Worm (Caenorhabditis elegans) whole organism, young adult: ENCODE data around the gene fbxa-157.

ENCODE experiments used
- B0019.2 ChIP-seq: fragments of 200-800 bp; sonication (Bioruptor generic); conservative IDR thresholded peaks from 2 replicates; pipeline ENCODE4 v1.3.6; 2022; ENCODE audit warnings: missing genetic modification reagents, missing genetic modification characterization, missing compliant biosample characterization
- B0261.1 ChIP-seq: sonication (generic microtip); optimal IDR thresholded peaks from 2 replicates; lab custom pipeline; 2016; ENCODE audit warnings: mild to moderate bottlenecking, missing genetic modification characterization, moderate library complexity, missing compliant biosample characterization
- D2030.7 ChIP-seq: fragments of 200-800 bp; sonication (Bioruptor generic); IDR thresholded peaks from 2 replicates; pipeline ENCODE4 v1.3.6; 2022; ENCODE audit warnings: missing genetic modification reagents, missing genetic modification characterization, missing compliant biosample characterization
- F10E7.11 ChIP-seq: sonication (generic microtip); optimal IDR thresholded peaks from 2 replicates; lab custom pipeline; 2017; ENCODE audit warnings: mild to moderate bottlenecking, missing genetic modification characterization, moderate library complexity, missing compliant biosample characterization
- F22D6.2 ChIP-seq: sonication (generic microtip); optimal IDR thresholded peaks from 2 replicates; lab custom pipeline; 2016; ENCODE audit warnings: mild to moderate bottlenecking, missing genetic modification characterization, missing compliant biosample characterization
- F33H1.4 ChIP-seq: fragments of 200-800 bp; sonication (Bioruptor generic); IDR thresholded peaks from 2 replicates; pipeline ENCODE4 v1.3.6; 2022; ENCODE audit warnings: missing genetic modification reagents, missing genetic modification characterization, missing compliant biosample characterization
- F37B4.10 ChIP-seq: fragments of 200-800 bp; sonication (Bioruptor generic); IDR thresholded peaks from 2 replicates; pipeline ENCODE4 v1.3.6; 2022; ENCODE audit warnings: missing genetic modification characterization, missing compliant biosample characterization
- F57C9.4 ChIP-seq: sonication (generic microtip); optimal IDR thresholded peaks from 2 replicates; lab custom pipeline; 2017; ENCODE audit warnings: mild to moderate bottlenecking, missing genetic modification characterization, missing compliant biosample characterization
- K11D2.4 ChIP-seq: fragments of 200-800 bp; sonication (Bioruptor generic); IDR thresholded peaks from 2 replicates; pipeline ENCODE4 v1.3.6; 2022; ENCODE audit warnings: missing genetic modification reagents, missing genetic modification characterization, missing compliant biosample characterization
- K12H6.12 ChIP-seq: fragments of 200-800 bp; sonication (Bioruptor generic); optimal IDR thresholded peaks from 2 replicates; lab custom pipeline; 2018; ENCODE audit warnings: mild to moderate bottlenecking, missing genetic modification characterization, missing compliant biosample characterization
- Y53G8AR.9 ChIP-seq: fragments of 200-800 bp; sonication (Bioruptor generic); conservative IDR thresholded peaks from 2 replicates; pipeline ENCODE4 v1.3.6; 2022; ENCODE audit warnings: missing genetic modification reagents, missing genetic modification characterization, missing compliant biosample characterization
- Y79H2A.3 ChIP-seq: fragments of 200-800 bp; sonication (Bioruptor generic); conservative IDR thresholded peaks from 2 replicates; pipeline ENCODE4 v1.3.6; 2022; ENCODE audit warnings: missing genetic modification reagents, missing genetic modification characterization, missing compliant biosample characterization
- ZK185.1 ChIP-seq: sonication (generic microtip); optimal IDR thresholded peaks from 2 replicates; lab custom pipeline; 2016; ENCODE audit warnings: mild to moderate bottlenecking, missing genetic modification characterization, missing compliant biosample characterization; ENCODE audit not compliant: poor library complexity, severe bottlenecking
- akir-1 ChIP-seq: fragments of 200-800 bp; sonication (Bioruptor generic); optimal IDR thresholded peaks from 2 replicates; lab custom pipeline; 2018; ENCODE audit warnings: mild to moderate bottlenecking, missing genetic modification characterization, moderate library complexity, missing compliant biosample characterization
- ama-1 ChIP-seq, 3 experiments: fragments of 150-350 bp in 1 of 3; sonication (generic microtip) in 2 of 3; optimal IDR thresholded peaks; 2 replicates each; lab custom pipeline; 2014 to 2018; ENCODE audit warnings: missing biosample characterization in 2 of 3, missing genetic modification characterization in 2 of 3, missing genetic modification reagents in 2 of 3
- athp-1 ChIP-seq: sonication (generic microtip); optimal IDR thresholded peaks from 2 replicates; lab custom pipeline; 2017; ENCODE audit warnings: mild to moderate bottlenecking, missing genetic modification characterization, missing compliant biosample characterization
- attf-3 ChIP-seq: fragments of 200-800 bp; sonication (Bioruptor generic); conservative IDR thresholded peaks from 2 replicates; pipeline ENCODE4 v1.3.6; 2022; ENCODE audit warnings: missing genetic modification reagents, missing genetic modification characterization, missing compliant biosample characterization
- bed-2 ChIP-seq: fragments of 200-800 bp; sonication (Bioruptor generic); IDR thresholded peaks from 2 replicates; pipeline ENCODE4 v1.3.6; 2022; ENCODE audit warnings: missing genetic modification reagents, missing genetic modification characterization, missing compliant biosample characterization
- cebp-1 ChIP-seq, 2 experiments: fragments of 200-800 bp in 1 of 2; sonication (Bioruptor generic) in 1 of 2; sonication (generic microtip) in 1 of 2; IDR thresholded peaks in 1 of 2; optimal IDR thresholded peaks in 1 of 2; 2 replicates each; pipeline versions ENCODE4 v1.3.6 to Lab custom; 2017 to 2022; ENCODE audit warnings: missing compliant biosample characterization in 2 of 2, missing genetic modification characterization in 2 of 2, mild to moderate bottlenecking in 1 of 2, missing genetic modification reagents in 1 of 2, moderate library complexity in 1 of 2
- ceh-27 ChIP-seq: fragments of 200-800 bp; sonication (Bioruptor generic); optimal IDR thresholded peaks from 2 replicates; lab custom pipeline; 2018; ENCODE audit warnings: mild to moderate bottlenecking, missing genetic modification characterization, moderate library complexity, missing compliant biosample characterization
- ceh-79 ChIP-seq: sonication (generic microtip); optimal IDR thresholded peaks from 2 replicates; lab custom pipeline; 2017; ENCODE audit warnings: mild to moderate bottlenecking, missing genetic modification characterization, missing compliant biosample characterization
- ceh-91 ChIP-seq: fragments of 200-800 bp; sonication (Bioruptor generic); IDR thresholded peaks from 2 replicates; pipeline ENCODE4 v1.3.6; 2022; ENCODE audit warnings: missing genetic modification reagents, missing genetic modification characterization, missing compliant biosample characterization
- chd-7 ChIP-seq: sonication (generic microtip); optimal IDR thresholded peaks from 2 replicates; lab custom pipeline; 2016; ENCODE audit warnings: mild to moderate bottlenecking, missing genetic modification characterization, moderate library complexity, missing compliant biosample characterization
- dox-1 ChIP-seq: fragments of 200-800 bp; sonication (Bioruptor generic); IDR thresholded peaks from 2 replicates; pipeline ENCODE4 v1.3.6; 2022; ENCODE audit warnings: missing genetic modification reagents, missing genetic modification characterization, missing compliant biosample characterization
- efl-1 ChIP-seq: fragments of 150-350 bp; optimal IDR thresholded peaks from 2 replicates; lab custom pipeline; 2014; ENCODE audit warnings: missing biosample characterization, missing genetic modification reagents, missing genetic modification characterization
- egrh-3 ChIP-seq: fragments of 200-800 bp; sonication (Bioruptor generic); IDR thresholded peaks from 2 replicates; pipeline ENCODE4 v1.3.6; 2022; ENCODE audit warnings: missing genetic modification reagents, missing genetic modification characterization, missing compliant biosample characterization
- hlh-12 ChIP-seq: sonication (generic microtip); optimal IDR thresholded peaks from 2 replicates; lab custom pipeline; 2016; ENCODE audit warnings: missing genetic modification characterization, missing compliant biosample characterization
- hlh-26 ChIP-seq: fragments of 200-800 bp; sonication (Bioruptor generic); conservative IDR thresholded peaks from 2 replicates; pipeline ENCODE4 v1.3.6; 2022; ENCODE audit warnings: missing genetic modification reagents, missing genetic modification characterization, missing compliant biosample characterization
- hmg-1.2 ChIP-seq: fragments of 200-800 bp; sonication (Bioruptor generic); IDR thresholded peaks from 2 replicates; pipeline ENCODE4 v1.3.6; 2022; ENCODE audit warnings: missing genetic modification reagents, missing genetic modification characterization, missing compliant biosample characterization
- lin-35 ChIP-seq, 3 experiments: fragments of 150-350 bp in 2 of 3; sonication (generic microtip) in 1 of 3; optimal IDR thresholded peaks; 2 replicates each; lab custom pipeline; 2014 to 2018; ENCODE audit warnings: missing biosample characterization in 3 of 3, missing genetic modification characterization in 3 of 3, missing genetic modification reagents in 3 of 3
- lin-40 ChIP-seq: sonication (generic microtip); optimal IDR thresholded peaks from 2 replicates; lab custom pipeline; 2016; ENCODE audit warnings: missing genetic modification characterization, mild to moderate bottlenecking, missing compliant biosample characterization, missing genotype, missing genetic modification reagents
- lir-1 ChIP-seq: fragments of 200-800 bp; sonication (Bioruptor generic); conservative IDR thresholded peaks from 2 replicates; pipeline ENCODE4 v1.3.6; 2022; ENCODE audit warnings: missing genetic modification reagents, missing genetic modification characterization, missing compliant biosample characterization
- lsy-27 ChIP-seq: sonication (generic microtip); optimal IDR thresholded peaks from 2 replicates; lab custom pipeline; 2017; ENCODE audit warnings: missing genetic modification characterization, mild to moderate bottlenecking, missing compliant biosample characterization, antibody characterized with exemption, missing genotype, borderline replicate concordance; ENCODE audit not compliant: insufficient read depth
- madf-10 ChIP-seq: sonication (generic microtip); optimal IDR thresholded peaks from 2 replicates; lab custom pipeline; 2016; ENCODE audit warnings: mild to moderate bottlenecking, missing genetic modification characterization, missing compliant biosample characterization
- madf-6 ChIP-seq: fragments of 200-800 bp; sonication (Bioruptor generic); IDR thresholded peaks from 2 replicates; pipeline ENCODE4 v1.3.6; 2022; ENCODE audit warnings: missing genetic modification reagents, missing genetic modification characterization, missing compliant biosample characterization
- madf-8 ChIP-seq: fragments of 200-800 bp; sonication (Bioruptor generic); conservative IDR thresholded peaks from 2 replicates; pipeline ENCODE4 v1.3.6; 2022; ENCODE audit warnings: missing genetic modification reagents, missing genetic modification characterization, missing compliant biosample characterization
- pbrm-1 ChIP-seq: fragments of 200-800 bp; sonication (Bioruptor generic); IDR thresholded peaks from 2 replicates; pipeline ENCODE4 v1.3.6; 2022; ENCODE audit warnings: missing genetic modification reagents, missing genetic modification characterization, missing compliant biosample characterization
- pha-4 ChIP-seq: fragments of 150-350 bp; sonication (generic microtip); optimal IDR thresholded peaks from 2 replicates; lab custom pipeline; 2014; ENCODE audit warnings: missing biosample characterization, missing genetic modification reagents, missing genetic modification characterization
- snpc-3.4 ChIP-seq: sonication (generic microtip); optimal IDR thresholded peaks from 2 replicates; lab custom pipeline; 2017; ENCODE audit warnings: missing genetic modification characterization, mild to moderate bottlenecking, missing compliant biosample characterization, antibody characterized with exemption, moderate library complexity, missing genotype, missing genetic modification reagents
- snpc-4 ChIP-seq, 5 experiments: fragments of 150-350 bp in 1 of 5; sonication (generic microtip) in 4 of 5; optimal IDR thresholded peaks; 2 replicates each; lab custom pipeline; 2014 to 2018; ENCODE audit warnings: missing genetic modification characterization in 5 of 5, missing biosample characterization in 3 of 5, antibody characterized with exemption in 2 of 5, mild to moderate bottlenecking in 2 of 5, missing compliant biosample characterization in 2 of 5, missing genotype in 2 of 5, moderate library complexity in 2 of 5, missing genetic modification reagents in 1 of 5
- somi-1 ChIP-seq: fragments of 200-800 bp; sonication (Bioruptor generic); optimal IDR thresholded peaks from 2 replicates; lab custom pipeline; 2018; ENCODE audit warnings: mild to moderate bottlenecking, missing genetic modification characterization, missing compliant biosample characterization
- tbp1 ChIP-seq: fragments of 200-800 bp; sonication (Bioruptor generic); optimal IDR thresholded peaks from 2 replicates; lab custom pipeline; 2018; ENCODE audit warnings: mild to moderate bottlenecking, missing genetic modification characterization, missing compliant biosample characterization
- unc-130 ChIP-seq: sonication (generic microtip); optimal IDR thresholded peaks from 2 replicates; lab custom pipeline; 2016; ENCODE audit warnings: missing genetic modification reagents, missing genetic modification characterization, missing compliant biosample characterization
- unc-62 ChIP-seq: fragments of 150-350 bp; optimal IDR thresholded peaks from 2 replicates; lab custom pipeline; 2014; ENCODE audit warnings: missing biosample characterization, missing genetic modification reagents, missing genetic modification characterization
- xnd-1 ChIP-seq: sonication (generic microtip); optimal IDR thresholded peaks from 2 replicates; lab custom pipeline; 2016; ENCODE audit warnings: missing genotype, missing genetic modification reagents, missing genetic modification characterization, missing compliant biosample characterization
- ztf-22 ChIP-seq: fragments of 200-800 bp; sonication (Bioruptor generic); optimal IDR thresholded peaks from 2 replicates; lab custom pipeline; 2018; ENCODE audit warnings: mild to moderate bottlenecking, missing genetic modification characterization, moderate library complexity, missing compliant biosample characterization
- ztf-28 ChIP-seq: fragments of 200-800 bp; sonication (Bioruptor generic); IDR thresholded peaks from 2 replicates; pipeline ENCODE4 v1.3.6; 2022; ENCODE audit warnings: missing genetic modification reagents, missing genetic modification characterization, missing compliant biosample characterization

fbxa-157 gene

ce11 chrV:17921423-17921822 lies 21.8 kb downstream of the fbxa-157 start, which contains the start of gene E01B7.2 (continued):
- TF ChIP-seq pbrm-1 (GFP tag; lab: Robert Waterston, UW) (peak; percentile 60; the same call in 1 of the 2 replicates), tbp1 (GFP tag; lab: Kevin White, UChicago) (peak; percentile 20), ceh-79 (tag; lab: Kevin White, UChicago) (no peak), D2030.7 (no peak), lir-1 (GFP tag; lab: Robert Waterston, UW) (no peak), ZK185.1 (tag; lab: Kevin White, UChicago) (no peak), somi-1 (no peak), Y79H2A.3 (no peak), Y53G8AR.9 (GFP tag; lab: Robert Waterston, UW) (peak; percentile 74), efl-1 (GFP tag; lab: Kevin White, UChicago) (peak; percentile 88), F22D6.2 (tag; lab: Kevin White, UChicago) (no peak), unc-62 (GFP tag; lab: Kevin White, UChicago) (no peak), madf-6 (GFP tag; lab: Robert Waterston, UW) (peak; percentile 87), egrh-3 (no peak), akir-1 (no peak), lin-40 (peak; percentile 70), attf-3 (GFP tag; lab: Robert Waterston, UW) (no peak), K12H6.12 (tag; lab: Kevin White, UChicago) (no peak), pha-4 (peak; percentile 56), ceh-91 (GFP tag; lab: Robert Waterston, UW) (peak; percentile 65; the same call in 1 of the 2 replicates), B0261.1 (no peak), bed-2 (no peak), hmg-1.2 (GFP tag; lab: Robert Waterston, UW) (peak; percentile 99), snpc-3.4 (peak; percentile 40), F37B4.10 (GFP tag; lab: Robert Waterston, UW) (no peak), ama-1 (optimal IDR thresholded peaks at IDR 0.05; lab: Kevin White, UChicago) (peak; percentile 19), ama-1 (GFP tag; optimal IDR thresholded peaks at IDR 0.05; lab: Kevin White, UChicago) (no peak), madf-10 (tag; lab: Kevin White, UChicago) (no peak), ztf-22 (GFP tag; lab: Kevin White, UChicago) (no peak), B0019.2 (GFP tag; lab: Robert Waterston, UW) (no peak), K11D2.4 (GFP tag; lab: Robert Waterston, UW) (no peak), chd-7 (tag; lab: Kevin White, UChicago) (no peak), cebp-1 (GFP tag; IDR thresholded peaks at IDR 0.05; lab: Robert Waterston, UW) (no peak), cebp-1 (tag; optimal IDR thresholded peaks at IDR 0.05; lab: Kevin White, UChicago) (peak; percentile 40), ceh-27 (GFP tag; lab: Kevin White, UChicago) (no peak), xnd-1 (peak; percentile 56), dox-1 (GFP tag; lab: Robert Waterston, UW) (peak; percentile 66; the same call in 1 of the 2 replicates), F33H1.4 (GFP tag; lab: Robert Waterston, UW) (peak; percentile 70), madf-8 (GFP tag; lab: Robert Waterston, UW) (peak; percentile 40; the same call in 1 of the 2 replicates), hlh-12 (tag; lab: Kevin White, UChicago) (no peak), athp-1 (tag; lab: Kevin White, UChicago) (no peak), lin-35 (GFP tag; optimal IDR thresholded peaks at IDR 0.05; lab: Kevin White, UChicago) (peak; percentile 50 to 91 (median 78)), ztf-28 (no peak), F57C9.4 (tag; lab: Kevin White, UChicago) (no peak), F10E7.11 (no peak), lsy-27 (tag; lab: Kevin White, UChicago) (no peak), snpc-4 (GFP tag; optimal IDR thresholded peaks at IDR 0.05; lab: Kevin White, UChicago) (no peak), snpc-4 (tag; optimal IDR thresholded peaks at IDR 0.05; lab: Kevin White, UChicago) (peak in 3 of 4 experiments; percentile 3 to 60 (median 27)), hlh-26 (GFP tag; lab: Robert Waterston, UW) (no peak), unc-130 (GFP tag; lab: Kevin White, UChicago) (no peak)
